Fruit fly (Drosophila melanogaster): ENCODE results near the gene CG7213.

CG7213 gene

dm6 chr3L:8240501-8240900 is at the start of gene CG7213:
Gene CG7213, minus strand, starts transcription at chr3L:8240601.
- TF ChIP-seq CG5204 (GFP tag; optimal IDR thresholded peaks at IDR 0.05): no peak
- TF ChIP-seq CG11617 (GFP tag; optimal IDR thresholded peaks at IDR 0.05): no peak
- no peak for TF ChIP-seq kay (GFP tag; ENCODE audit: borderline replicate concordance)
- TF ChIP-seq Clk (GFP tag; optimal IDR thresholded peaks at IDR 0.05): no peak
- no peak for TF ChIP-seq CG14711 (tag; optimal IDR thresholded peaks at IDR 0.05)
- no peak for TF ChIP-seq cic (GFP tag; optimal IDR thresholded peaks at IDR 0.05)
- TF ChIP-seq bab1 (GFP tag; optimal IDR thresholded peaks at IDR 0.05): no peak
- TF ChIP-seq tj (GFP tag; optimal IDR thresholded peaks at IDR 0.05): no peak
- no peak for TF ChIP-seq ovo (GFP tag; optimal IDR thresholded peaks at IDR 0.05)
- no peak for TF ChIP-seq CG7101 (tag; optimal IDR thresholded peaks at IDR 0.05)
- TF ChIP-seq pad (GFP tag; optimal IDR thresholded peaks at IDR 0.05): no peak
- TF ChIP-seq CG1620 (GFP tag; optimal IDR thresholded peaks at IDR 0.05): no peak
- no peak for TF ChIP-seq CG7045 (GFP tag; optimal IDR thresholded peaks at IDR 0.05)

dm6 chr3L:8289336-8290258 is 49.2 kb upstream of the CG7213 start, which contains the start of gene cert:
Gene cert, minus strand, starts transcription at chr3L:8289870.
- peak; percentile 45 for TF ChIP-seq CG14711 (tag; optimal IDR thresholded peaks at IDR 0.05)
- TF ChIP-seq CG1620 (GFP tag; optimal IDR thresholded peaks at IDR 0.05): peak; percentile 2
- TF ChIP-seq CG11617 (GFP tag; optimal IDR thresholded peaks at IDR 0.05): no peak
- TF ChIP-seq cnc (optimal IDR thresholded peaks at IDR 0.05): no peak
- TF ChIP-seq CG12768 (GFP tag; optimal IDR thresholded peaks at IDR 0.05): peak; percentile 52
- no peak for TF ChIP-seq CG7101 (tag; optimal IDR thresholded peaks at IDR 0.05)
- TF ChIP-seq Crg-1 (GFP tag; optimal IDR thresholded peaks at IDR 0.05): peak; percentile 43
- TF ChIP-seq Mnt (GFP tag; optimal IDR thresholded peaks at IDR 0.05): no peak
- TF ChIP-seq ovo (GFP tag; optimal IDR thresholded peaks at IDR 0.05): no peak
- peak; percentile 54 for TF ChIP-seq cic (GFP tag; optimal IDR thresholded peaks at IDR 0.05)
- TF ChIP-seq kay (GFP tag; ENCODE audit: borderline replicate concordance): peak; percentile 11
- no peak for TF ChIP-seq CG7045 (GFP tag; optimal IDR thresholded peaks at IDR 0.05)
- no peak for TF ChIP-seq CG33017 (tag; optimal IDR thresholded peaks at IDR 0.05)
- TF ChIP-seq tj (GFP tag; optimal IDR thresholded peaks at IDR 0.05): no peak
- TF ChIP-seq CG5204 (GFP tag; optimal IDR thresholded peaks at IDR 0.05): no peak
- TF ChIP-seq toe (GFP tag; optimal IDR thresholded peaks at IDR 0.05): peak; percentile 52
- TF ChIP-seq Hr96 (GFP tag; optimal IDR thresholded peaks at IDR 0.05): peak; percentile 58
- peak; percentile 32 for TF ChIP-seq bab1 (GFP tag; optimal IDR thresholded peaks at IDR 0.05)
- peak; percentile 33 for TF ChIP-seq pad (GFP tag; optimal IDR thresholded peaks at IDR 0.05)
- TF ChIP-seq Clk (GFP tag; optimal IDR thresholded peaks at IDR 0.05): no peak

- TF ChIP-seq cnc (optimal IDR thresholded peaks at IDR 0.05) (no peak), CG1620 (GFP tag; optimal IDR thresholded peaks at IDR 0.05) (no peak), pad (GFP tag; optimal IDR thresholded peaks at IDR 0.05) (no peak), cic (GFP tag; optimal IDR thresholded peaks at IDR 0.05) (no peak), CG12768 (GFP tag; optimal IDR thresholded peaks at IDR 0.05) (no peak), Hr96 (GFP tag; optimal IDR thresholded peaks at IDR 0.05) (no peak), tj (GFP tag; optimal IDR thresholded peaks at IDR 0.05) (no peak), CG5204 (GFP tag; optimal IDR thresholded peaks at IDR 0.05) (no peak), ovo (GFP tag; optimal IDR thresholded peaks at IDR 0.05) (no peak), Clk (GFP tag; optimal IDR thresholded peaks at IDR 0.05) (no peak)
Observed at dm6 chr3L:8288396-8288795, 48.0 kb upstream of the CG7213 start.

dm6 chr3L:8286397-8286796 is 46.0 kb upstream of the CG7213 start:
- no peak for TF ChIP-seq toe (GFP tag; optimal IDR thresholded peaks at IDR 0.05)
- TF ChIP-seq kay (GFP tag; ENCODE audit: borderline replicate concordance): no peak
- no peak for TF ChIP-seq CG33017 (tag; optimal IDR thresholded peaks at IDR 0.05)
- TF ChIP-seq pad (GFP tag; optimal IDR thresholded peaks at IDR 0.05): no peak
- TF ChIP-seq Mnt (GFP tag; optimal IDR thresholded peaks at IDR 0.05): no peak
- no peak for TF ChIP-seq CG1620 (GFP tag; optimal IDR thresholded peaks at IDR 0.05)
- no peak for TF ChIP-seq cnc (optimal IDR thresholded peaks at IDR 0.05)
- TF ChIP-seq CG11617 (GFP tag; optimal IDR thresholded peaks at IDR 0.05): no peak
- TF ChIP-seq CG7045 (GFP tag; optimal IDR thresholded peaks at IDR 0.05): no peak
- TF ChIP-seq bab1 (GFP tag; optimal IDR thresholded peaks at IDR 0.05): no peak
- no peak for TF ChIP-seq Hr96 (GFP tag; optimal IDR thresholded peaks at IDR 0.05)
- TF ChIP-seq CG12768 (GFP tag; optimal IDR thresholded peaks at IDR 0.05): no peak
- no peak for TF ChIP-seq CG14711 (tag; optimal IDR thresholded peaks at IDR 0.05)
- no peak for TF ChIP-seq tj (GFP tag; optimal IDR thresholded peaks at IDR 0.05)
- no peak for TF ChIP-seq CG5204 (GFP tag; optimal IDR thresholded peaks at IDR 0.05)
- TF ChIP-seq cic (GFP tag; optimal IDR thresholded peaks at IDR 0.05): no peak
- no peak for TF ChIP-seq ovo (GFP tag; optimal IDR thresholded peaks at IDR 0.05)
- no peak for TF ChIP-seq CG7101 (tag; optimal IDR thresholded peaks at IDR 0.05)
- TF ChIP-seq Clk (GFP tag; optimal IDR thresholded peaks at IDR 0.05): no peak

dm6 chr3L:8285773-8286172 is 45.4 kb upstream of the CG7213 start:
- TF ChIP-seq CG12768 (GFP tag; optimal IDR thresholded peaks at IDR 0.05): no peak
- TF ChIP-seq CG33017 (tag; optimal IDR thresholded peaks at IDR 0.05): no peak
- no peak for TF ChIP-seq CG5204 (GFP tag; optimal IDR thresholded peaks at IDR 0.05)
- TF ChIP-seq Hr96 (GFP tag; optimal IDR thresholded peaks at IDR 0.05): no peak

dm6 chr3L:8285291-8285690 is 44.9 kb upstream of the CG7213 start:
- TF ChIP-seq ovo (GFP tag; optimal IDR thresholded peaks at IDR 0.05) (no peak), cnc (optimal IDR thresholded peaks at IDR 0.05) (no peak), cic (GFP tag; optimal IDR thresholded peaks at IDR 0.05) (no peak), Mnt (GFP tag; optimal IDR thresholded peaks at IDR 0.05) (no peak), CG33017 (tag; optimal IDR thresholded peaks at IDR 0.05) (no peak), CG11617 (GFP tag; optimal IDR thresholded peaks at IDR 0.05) (no peak), CG14711 (tag; optimal IDR thresholded peaks at IDR 0.05) (no peak)

All from whole organism, adult.